Fruit fly (Drosophila melanogaster) whole organism: ENCODE results near the gene CG6565.
A peak's percentile ranks its signal among the peaks of the same experiment; 100 is the strongest.

Source experiments
- CG8478 ChIP-seq: fragments of >200 bp; optimal IDR thresholded peaks from 2 replicates; lab custom pipeline; 2018; ENCODE audit warnings: inconsistent platforms
- Dll ChIP-seq: fragments of >200 bp; optimal IDR thresholded peaks from 2 replicates; lab custom pipeline; 2017
- EcR ChIP-seq, 2 experiments: fragments of >200 bp; optimal IDR thresholded peaks; 2 replicates each; lab custom pipeline; 2017; ENCODE audit warnings: missing biosample characterization in 2 of 2, missing genetic modification characterization in 2 of 2, missing genetic modification reagents in 2 of 2
- pan ChIP-seq: fragments of >200 bp; optimal IDR thresholded peaks from 2 replicates; lab custom pipeline; 2017
- psq ChIP-seq: fragments of >200 bp; optimal IDR thresholded peaks from 2 replicates; lab custom pipeline; 2017
- usp ChIP-seq: fragments of >200 bp; optimal IDR thresholded peaks from 2 replicates; lab custom pipeline; 2017; ENCODE audit warnings: missing biosample characterization, missing genetic modification characterization, mixed read lengths

The CG6565 gene

DNA sequence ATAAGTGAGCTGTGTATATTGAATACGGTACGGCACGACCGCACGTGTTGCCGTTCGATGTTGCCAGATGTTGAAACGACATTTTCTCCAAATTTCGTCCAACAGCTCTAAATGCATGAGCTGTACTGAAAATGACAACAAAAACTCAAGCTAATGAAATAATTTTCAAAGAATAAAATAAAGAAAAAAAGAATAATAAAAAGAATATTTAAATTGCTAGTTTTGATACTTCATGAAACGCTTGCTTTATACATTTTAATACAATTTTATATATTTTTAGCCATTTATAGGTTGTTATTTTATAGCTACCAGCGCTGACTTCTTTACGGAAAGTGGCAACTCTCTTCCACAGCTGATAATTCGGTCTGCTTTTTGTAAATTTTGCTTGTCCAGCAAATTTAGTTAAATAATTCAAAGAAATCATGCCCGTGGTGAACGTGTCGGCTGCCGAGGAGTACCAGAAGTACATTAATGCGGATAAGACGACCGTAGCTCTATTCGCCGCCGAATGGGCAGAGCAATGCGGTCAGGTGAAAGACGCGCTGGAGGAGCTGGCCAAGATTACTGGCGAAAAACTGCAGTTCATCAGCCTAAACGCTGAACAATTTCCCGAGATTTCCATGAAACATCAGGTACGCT is 7.6 kb upstream of the CG6565 start, which contains the start of the genes Nnp-1 and Grx3:
Nnp-1 (minus strand) TSS at position 81 of the 639 bp plus-strand sequence.
Grx3 (plus strand) TSS at position 339 of the 639 bp plus-strand sequence.
- TF ChIP-seq CG8478 (no peak), Dll (no peak), usp (GFP tag; lab: Kevin White, UChicago) (no peak), pan (no peak), psq (lab: Kevin White, UChicago) (no peak), EcR (GFP tag; optimal IDR thresholded peaks at IDR 0.05; lab: Kevin White, UChicago) (no peak)

- TF ChIP-seq CG8478 (no peak), psq (lab: Kevin White, UChicago) (no peak), EcR (GFP tag; optimal IDR thresholded peaks at IDR 0.05; lab: Kevin White, UChicago) (no peak), pan (no peak), usp (GFP tag; lab: Kevin White, UChicago) (no peak), Dll (no peak)
Measured at dm6 chr2L:13367378-13367777, 6.4 kb upstream of the CG6565 start, which contains the start of gene Tap42. TSS of gene Tap42 (plus strand) at chr2L:13367617.

DNA sequence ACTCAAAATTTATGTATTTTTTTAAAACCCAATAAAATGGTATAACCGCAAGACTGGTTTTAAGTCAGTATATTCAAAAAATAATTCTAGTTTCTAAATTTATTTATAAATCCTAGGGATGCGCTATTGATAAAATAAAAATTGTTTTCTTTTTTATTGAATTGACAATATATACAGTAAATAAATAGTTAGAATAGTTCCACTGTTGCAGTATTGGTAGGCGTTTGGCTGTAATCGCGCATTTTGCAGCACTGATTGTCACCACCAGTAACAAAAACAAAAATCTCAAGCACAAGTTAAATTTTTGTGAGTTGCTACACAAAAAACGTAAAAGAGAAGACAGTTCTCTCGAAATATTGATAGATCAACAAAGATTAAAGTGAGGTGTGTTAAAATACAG is 4.9 kb upstream of the CG6565 start, which contains the start of gene CG31855:
CG31855 (plus strand) TSS at position 265 of the 400 bp plus-strand sequence.
- TF ChIP-seq Dll (no peak), CG8478 (no peak), EcR (GFP tag; optimal IDR thresholded peaks at IDR 0.05; lab: Kevin White, UChicago) (no peak), pan (no peak), usp (GFP tag; lab: Kevin White, UChicago) (no peak)

- no peak for TF ChIP-seq psq (lab: Kevin White, UChicago)
- TF ChIP-seq pan = no peak
- TF ChIP-seq Dll = no peak
- TF ChIP-seq usp (GFP tag; lab: Kevin White, UChicago) = no peak
- no peak for TF ChIP-seq EcR (GFP tag; optimal IDR thresholded peaks at IDR 0.05; lab: Kevin White, UChicago)
- TF ChIP-seq CG8478 = no peak
Measured at dm6 chr2L:13370762-13371161, 3.1 kb upstream of the CG6565 start, which contains the start of gene ND-B22. TSS of gene ND-B22 (minus strand) at chr2L:13371110.

dm6 chr2L:13376086-13376485 is 2.3 kb downstream of the CG6565 start:
- TF ChIP-seq psq (lab: Kevin White, UChicago) (no peak), CG8478 (no peak), usp (GFP tag; lab: Kevin White, UChicago) (no peak), pan (no peak), Dll (no peak), EcR (GFP tag; optimal IDR thresholded peaks at IDR 0.05; lab: Kevin White, UChicago) (no peak)

- peak; percentile 83 for TF ChIP-seq pan
- TF ChIP-seq CG8478 = no peak
- TF ChIP-seq Dll = no peak
- TF ChIP-seq psq (lab: Kevin White, UChicago) = no peak
- TF ChIP-seq usp (GFP tag; lab: Kevin White, UChicago) = no peak
Measured at dm6 chr2L:13378488-13378964, 4.7 kb downstream of the CG6565 start, which contains the start of the genes CG9302 and beta'COP. TSS of gene CG9302 (minus strand) at chr2L:13378538. TSS of gene beta'COP (plus strand) at chr2L:13378902.

- no peak for TF ChIP-seq pan
- TF ChIP-seq CG8478 = no peak
- TF ChIP-seq usp (GFP tag; lab: Kevin White, UChicago) = no peak
- TF ChIP-seq Dll = no peak
- TF ChIP-seq psq (lab: Kevin White, UChicago) = no peak
- no peak for TF ChIP-seq EcR (GFP tag; optimal IDR thresholded peaks at IDR 0.05; lab: Kevin White, UChicago)
Measured at dm6 chr2L:13382351-13383029, 8.7 kb downstream of the CG6565 start, which contains the start of gene loqs. TSS of gene loqs (plus strand) at chr2L:13382652.

dm6 chr2L:13387255-13387654 is 13.4 kb downstream of the CG6565 start, which contains the start of the genes Ing5 and CG7099:
TSS of gene Ing5 (minus strand) at chr2L:13387312.
TSS of gene CG7099 (plus strand) at chr2L:13387571.
- TF ChIP-seq usp (GFP tag; lab: Kevin White, UChicago) (no peak), CG8478 (no peak), psq (lab: Kevin White, UChicago) (no peak), pan (no peak), Dll (no peak), EcR (GFP tag; optimal IDR thresholded peaks at IDR 0.05; lab: Kevin White, UChicago) (no peak)

DNA sequence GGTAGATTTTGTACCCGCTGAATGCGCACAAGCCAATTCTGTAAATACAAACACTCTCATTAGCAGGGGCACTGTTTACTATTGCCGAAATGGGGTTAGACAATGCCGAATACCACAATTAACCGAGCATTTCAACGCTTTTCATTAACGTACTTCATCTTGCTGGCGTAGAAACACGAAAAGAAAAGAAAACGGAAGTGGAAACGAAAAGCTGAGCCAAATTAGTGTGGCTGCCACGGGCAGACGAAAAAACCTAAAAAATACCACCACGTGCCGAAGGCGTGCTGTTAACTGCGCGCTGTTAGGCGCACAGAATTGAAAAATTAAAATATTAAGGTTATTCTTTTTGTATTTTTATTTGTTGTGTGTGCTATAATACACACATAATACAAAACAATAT is 21.1 kb downstream of the CG6565 start, which contains the start of gene RpL24:
RpL24 (minus strand) TSS at position 229 of the 400 bp plus-strand sequence.
- TF ChIP-seq psq (lab: Kevin White, UChicago) (no peak), CG8478 (no peak), pan (no peak), Dll (no peak), EcR (GFP tag; optimal IDR thresholded peaks at IDR 0.05; lab: Kevin White, UChicago) (no peak), usp (GFP tag; lab: Kevin White, UChicago) (no peak)

DNA sequence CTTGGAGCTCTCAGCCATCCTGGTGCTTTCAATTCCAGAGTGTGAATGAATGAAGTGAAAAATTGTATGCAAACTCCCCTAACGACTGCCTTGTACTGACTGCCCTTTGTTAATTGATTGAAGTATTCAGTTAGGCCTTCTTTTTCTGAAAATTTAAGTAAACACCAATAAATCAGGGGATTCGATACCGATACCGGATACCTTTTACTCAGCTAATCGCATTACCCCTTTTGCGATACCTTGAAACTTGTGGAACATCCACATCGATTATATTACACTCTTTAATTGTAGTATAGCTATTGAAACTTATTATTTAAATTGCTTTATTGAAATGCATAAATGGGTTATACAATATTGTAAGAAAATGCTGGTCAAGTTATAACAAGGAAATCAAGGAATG is 22.3 kb downstream of the CG6565 start, which contains the start of gene CG16957:
CG16957 (minus strand) TSS at position 101 of the 400 bp plus-strand sequence.
- TF ChIP-seq usp (GFP tag; lab: Kevin White, UChicago) (no peak), CG8478 (no peak), Dll (no peak), pan (no peak), EcR (GFP tag; optimal IDR thresholded peaks at IDR 0.05; lab: Kevin White, UChicago) (no peak), psq (lab: Kevin White, UChicago) (no peak)

DNA sequence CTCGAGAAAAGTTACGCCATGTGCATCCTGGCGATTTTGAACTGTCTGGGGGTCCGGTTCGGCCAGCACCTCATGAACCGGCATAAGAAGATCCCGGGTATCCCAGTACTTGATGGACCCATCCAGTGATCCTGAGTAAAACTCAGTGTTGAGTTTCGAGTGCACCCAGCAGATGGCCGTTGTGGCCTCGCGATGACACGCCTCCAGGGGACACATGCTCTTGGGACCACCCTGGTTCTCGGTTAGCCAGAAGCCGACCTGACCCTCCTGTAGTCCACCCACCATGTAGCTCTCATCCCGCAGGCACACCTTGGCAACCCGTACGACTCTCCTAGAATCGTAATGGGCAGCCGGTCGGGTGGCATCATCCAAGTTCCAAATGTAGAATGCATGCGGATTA is 23.6 kb downstream of the CG6565 start:
- TF ChIP-seq psq (lab: Kevin White, UChicago) (no peak), CG8478 (no peak), usp (GFP tag; lab: Kevin White, UChicago) (no peak), pan (no peak), EcR (GFP tag; optimal IDR thresholded peaks at IDR 0.05; lab: Kevin White, UChicago) (no peak), Dll (no peak)

dm6 chr2L:13398614-13399161 is 24.9 kb downstream of the CG6565 start, which contains the start of the genes CG10859 and CG7110:
TSS of gene CG10859 (minus strand) at chr2L:13398664.
TSS of gene CG7110 (plus strand) at chr2L:13398991.
- TF ChIP-seq usp (GFP tag; lab: Kevin White, UChicago) (no peak), Dll (no peak)
